Fruit fly (Drosophila melanogaster) whole organism, prepupa: ENCODE data around the gene CG6409.

Experiments used
- CG11294 ChIP-seq: fragments of 200-800 bp; sonication (Bioruptor generic); IDR thresholded peaks from 2 replicates; pipeline ENCODE4 v1.3.6; 2022; ENCODE audit warnings: missing biosample characterization, missing genetic modification characterization
- CG1621 ChIP-seq: fragments of 200-800 bp; sonication (Bioruptor generic); optimal IDR thresholded peaks from 3 replicates; lab custom pipeline; 2018; ENCODE audit warnings: missing biosample characterization, mild to moderate bottlenecking, missing genetic modification characterization
- CG16779 ChIP-seq: fragments of 200-800 bp; sonication (Bioruptor generic); optimal IDR thresholded peaks from 3 replicates; lab custom pipeline; 2017; ENCODE audit warnings: missing biosample characterization, mild to moderate bottlenecking, missing genetic modification characterization
- CG3032 ChIP-seq: fragments of 200-800 bp; optimal IDR thresholded peaks from 2 replicates; lab custom pipeline; 2019; ENCODE audit warnings: missing biosample characterization, mild to moderate bottlenecking, missing genetic modification characterization, moderate library complexity
- CG6854 ChIP-seq: fragments of 200-800 bp; sonication (Bioruptor generic); optimal IDR thresholded peaks from 2 replicates; lab custom pipeline; 2017; ENCODE audit warnings: missing biosample characterization, mild to moderate bottlenecking, missing genetic modification characterization
- OdsH ChIP-seq: fragments of 200-800 bp; sonication (Bioruptor generic); optimal IDR thresholded peaks from 3 replicates; lab custom pipeline; 2016; ENCODE audit warnings: missing biosample characterization, missing genetic modification characterization
- acj6 ChIP-seq: fragments of 200-800 bp; sonication (Bioruptor generic); optimal IDR thresholded peaks from 3 replicates; lab custom pipeline; 2016; ENCODE audit warnings: missing biosample characterization, missing genetic modification characterization
- eg ChIP-seq: fragments of 200-800 bp; sonication (Bioruptor generic); IDR thresholded peaks from 3 replicates; pipeline ENCODE4 v1.3.6; 2022; ENCODE audit warnings: missing biosample characterization, missing genetic modification characterization

dm6 chr3L:10922973-10923372 is 40.8 kb upstream of the CG6409 start:
- TF ChIP-seq CG6854 = no peak
- no peak for TF ChIP-seq eg
- peak; percentile 3 for TF ChIP-seq CG16779 (tag; lab: Kevin White, UChicago)
- peak; percentile 84 for TF ChIP-seq CG3032 (tag; lab: Kevin White, UChicago)
- peak; percentile 30 for TF ChIP-seq acj6
- TF ChIP-seq OdsH (GFP tag; lab: Kevin White, UChicago) = peak; percentile 51
- peak; percentile 21 for TF ChIP-seq CG1621 (tag; lab: Kevin White, UChicago)
- TF ChIP-seq CG11294 (GFP tag; lab: Robert Waterston, UW) = no peak
